Worm (Caenorhabditis elegans): Measurements from ENCODE around the gene F28G4.3.
A peak's percentile ranks its signal among the peaks of the same experiment; 100 is the strongest.

Gene F28G4.3

DNA sequence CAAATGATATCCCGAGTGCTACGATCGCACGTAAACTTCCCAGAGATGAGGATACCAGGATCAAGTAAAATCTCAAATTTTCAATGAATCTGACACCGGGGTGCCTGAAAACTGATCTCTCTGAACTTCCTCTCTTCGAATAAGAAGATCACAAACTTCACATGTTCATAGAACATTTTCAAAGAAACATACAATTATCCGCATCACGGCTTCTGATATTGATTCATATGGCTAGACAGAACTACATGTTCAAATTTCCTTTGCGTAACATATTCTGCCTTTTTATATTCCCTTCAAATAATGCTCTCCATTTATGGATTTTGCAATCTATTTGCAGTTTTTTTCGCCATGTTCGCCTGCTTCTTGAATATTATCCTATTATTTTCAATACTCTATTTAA lies 9.6 kb upstream of the F28G4.3 start, which contains the start of gene srbc-83:
srbc-83 (plus strand) TSS at position 301 of the 400 bp plus-strand sequence.
- TF ChIP-seq ama-1 (optimal IDR thresholded peaks at IDR 0.05), result no peak
- no peak for TF ChIP-seq ama-1 (GFP tag; optimal IDR thresholded peaks at IDR 0.05)
- TF ChIP-seq ekl-4 (GFP tag; IDR thresholded peaks at IDR 0.05), result no peak
- no peak for TF ChIP-seq rpc-1 (optimal IDR thresholded peaks at IDR 0.05)
- TF ChIP-seq rpc-1 (tag; optimal IDR thresholded peaks at IDR 0.05), result no peak
- no peak for TF ChIP-seq nfyb-1 (GFP tag; IDR thresholded peaks at IDR 0.05)
- no peak for TF ChIP-seq zfh-2 (GFP tag; conservative IDR thresholded peaks at IDR 0.05)
- no peak for TF ChIP-seq lin-54 (GFP tag; optimal IDR thresholded peaks at IDR 0.05)
- no peak for TF ChIP-seq chd-7 (tag; optimal IDR thresholded peaks at IDR 0.05)
- TF ChIP-seq pha-4 (tag; optimal IDR thresholded peaks at IDR 0.05), result no peak
- no peak for TF ChIP-seq unc-130 (GFP tag; optimal IDR thresholded peaks at IDR 0.05)
- no peak for TF ChIP-seq gei-17 (GFP tag; optimal IDR thresholded peaks at IDR 0.05)

DNA sequence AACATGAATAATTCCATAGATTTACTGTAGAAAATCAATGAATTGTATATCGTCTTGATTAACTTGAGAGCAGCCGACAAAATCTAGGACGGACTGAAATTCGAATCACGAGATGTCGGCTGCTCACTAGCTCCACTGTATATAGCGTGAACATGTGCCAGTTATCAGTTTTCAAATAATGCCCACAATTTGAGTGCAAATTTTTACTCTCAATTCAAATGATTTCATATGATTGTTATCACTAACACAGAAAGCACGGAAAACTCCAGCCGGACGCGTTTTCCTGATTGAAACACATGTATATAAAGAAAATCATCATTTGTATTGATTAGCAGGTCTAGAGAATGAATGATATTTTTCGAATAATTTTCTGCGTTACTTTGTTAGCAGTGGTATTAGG lies 4.9 kb upstream of the F28G4.3 start, which contains the start of gene oac-5:
oac-5 (plus strand) TSS at position 301 of the 400 bp plus-strand sequence.
- TF ChIP-seq hrde-1 (tag; optimal IDR thresholded peaks at IDR 0.05; ENCODE audit: borderline replicate concordance) (no peak), F49E8.2 (tag; optimal IDR thresholded peaks at IDR 0.05; ENCODE audit: insufficient read depth) (no peak), sdz-38 (tag; optimal IDR thresholded peaks at IDR 0.05) (no peak), nhr-80 (tag; optimal IDR thresholded peaks at IDR 0.05) (peak; percentile 15), pha-4 (tag; optimal IDR thresholded peaks at IDR 0.05) (no peak)

DNA sequence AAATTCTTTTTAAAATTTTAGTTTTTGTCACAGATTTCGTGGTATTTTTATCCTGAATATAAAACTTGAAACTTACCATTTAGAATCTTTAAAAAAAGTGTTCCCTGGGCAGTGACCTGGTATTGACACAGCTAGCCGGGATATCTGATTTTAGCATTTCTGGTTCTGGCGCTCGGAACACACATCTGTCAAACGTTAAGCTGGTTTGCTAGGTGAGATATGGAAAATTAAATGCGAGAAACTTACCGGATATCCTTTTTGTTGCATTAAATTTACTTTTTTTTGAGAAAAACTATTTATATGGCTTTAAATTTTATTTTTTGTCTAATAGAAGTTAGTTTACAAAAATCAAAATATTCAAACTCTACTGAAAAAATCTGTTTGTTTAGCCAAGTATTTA lies 1.7 kb downstream of the F28G4.3 start, which contains the start of gene F28G4.4:
F28G4.4 (minus strand) TSS at position 101 of the 400 bp plus-strand sequence.
- TF ChIP-seq K11D2.4 (GFP tag; IDR thresholded peaks at IDR 0.05) (no peak), nhr-27 (tag; optimal IDR thresholded peaks at IDR 0.05) (no peak), snpc-1.3 (tag; optimal IDR thresholded peaks at IDR 0.05; ENCODE audit: insufficient read depth) (no peak), F52B5.7 (tag; optimal IDR thresholded peaks at IDR 0.05) (no peak), akir-1 (GFP tag; optimal IDR thresholded peaks at IDR 0.05) (no peak), ztf-6 (GFP tag; IDR thresholded peaks at IDR 0.05) (no peak), pha-4 (tag; optimal IDR thresholded peaks at IDR 0.05) (no peak), ceh-91 (GFP tag; IDR thresholded peaks at IDR 0.05) (no peak), Y53G8AR.9 (GFP tag; conservative IDR thresholded peaks at IDR 0.05) (no peak), B0035.1 (tag; optimal IDR thresholded peaks at IDR 0.05) (no peak), nfya-2 (GFP tag; IDR thresholded peaks at IDR 0.05) (no peak), lir-1 (GFP tag; conservative IDR thresholded peaks at IDR 0.05) (no peak), mcd-1 (GFP tag; IDR thresholded peaks at IDR 0.05) (no peak), lsl-1 (GFP tag; optimal IDR thresholded peaks at IDR 0.05) (no peak), T07F8.4 (tag; optimal IDR thresholded peaks at IDR 0.05) (no peak), Y95B8A.8 (GFP tag; IDR thresholded peaks at IDR 0.05) (no peak), F55B11.4 (tag; optimal IDR thresholded peaks at IDR 0.05; ENCODE audit: borderline replicate concordance, insufficient read depth) (no peak), F39B2.1 (GFP tag; IDR thresholded peaks at IDR 0.05) (no peak)

DNA sequence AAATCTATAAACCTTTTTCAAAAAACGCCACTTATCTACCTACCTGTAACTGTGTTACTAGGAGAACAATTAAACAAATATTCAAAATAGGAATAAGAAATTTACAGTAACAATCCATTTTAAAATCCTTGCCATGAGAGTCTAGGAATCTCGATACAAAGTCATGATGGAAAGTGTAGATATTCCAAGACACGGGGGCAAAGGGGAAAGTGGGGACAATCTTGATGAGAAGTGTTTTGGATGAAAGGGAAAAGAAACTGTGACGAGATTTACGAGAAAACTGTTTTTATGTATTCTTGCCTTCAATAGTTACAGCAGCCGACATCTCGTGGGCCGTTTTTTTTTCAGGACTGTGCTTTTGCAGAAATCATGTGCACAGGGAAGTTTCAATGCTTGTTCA lies 5.4 kb downstream of the F28G4.3 start, which contains the start of gene F28G4.2:
F28G4.2 (minus strand) TSS at position 175 of the 400 bp plus-strand sequence.
- TF ChIP-seq madf-3 (GFP tag; IDR thresholded peaks at IDR 0.05), result no peak
- no peak for TF ChIP-seq egl-44 (GFP tag; IDR thresholded peaks at IDR 0.05)
- TF ChIP-seq mel-28 (tag; optimal IDR thresholded peaks at IDR 0.05; ENCODE audit: borderline replicate concordance), result no peak
- no peak for TF ChIP-seq aptf-3 (GFP tag; IDR thresholded peaks at IDR 0.05)
- TF ChIP-seq F52B5.7 (tag; optimal IDR thresholded peaks at IDR 0.05), result no peak
- no peak for TF ChIP-seq lag-1 (GFP tag; IDR thresholded peaks at IDR 0.05)
- TF ChIP-seq sptf-2 (GFP tag; optimal IDR thresholded peaks at IDR 0.05), result no peak
- TF ChIP-seq tbp1 (GFP tag; optimal IDR thresholded peaks at IDR 0.05), result no peak
- no peak for TF ChIP-seq nhr-120 (GFP tag; IDR thresholded peaks at IDR 0.05)
- no peak for TF ChIP-seq hlh-12 (tag; optimal IDR thresholded peaks at IDR 0.05)
- TF ChIP-seq attf-3 (GFP tag; conservative IDR thresholded peaks at IDR 0.05), result no peak
- no peak for TF ChIP-seq ets-4 (GFP tag; optimal IDR thresholded peaks at IDR 0.05)
